Worm (Caenorhabditis elegans) whole organism, L4 larva: ENCODE data around the gene col-95.

Experiments
- F26F4.8 ChIP-seq: fragments of 200-800 bp; sonication (Bioruptor generic); conservative IDR thresholded peaks from 2 replicates; pipeline ENCODE4 v1.3.6; 2022; ENCODE audit warnings: missing genetic modification characterization, missing compliant biosample characterization
- F37D6.2 ChIP-seq: sonication (generic microtip); optimal IDR thresholded peaks from 2 replicates; lab custom pipeline; 2016; ENCODE audit warnings: mild to moderate bottlenecking, missing genetic modification characterization, missing compliant biosample characterization
- Y105C5A.15 ChIP-seq: fragments of 200-800 bp; sonication (Bioruptor generic); IDR thresholded peaks from 2 replicates; pipeline ENCODE4 v1.3.6; 2022; ENCODE audit warnings: missing genetic modification characterization, missing compliant biosample characterization
- Y75B8A.6 ChIP-seq: fragments of 200-800 bp; sonication (Bioruptor generic); IDR thresholded peaks from 2 replicates; pipeline ENCODE4 v1.3.6; 2022; ENCODE audit warnings: missing genetic modification reagents, missing genetic modification characterization, missing compliant biosample characterization
- aha-1 ChIP-seq: fragments of 150-350 bp; peaks from one replicate; lab custom pipeline; 2014; ENCODE audit warnings: missing biosample characterization, missing genetic modification characterization
- aly-2 ChIP-seq: sonication (generic microtip); optimal IDR thresholded peaks from 2 replicates; lab custom pipeline; 2018; ENCODE audit warnings: missing biosample characterization, missing genetic modification characterization
- ceh-20 ChIP-seq: fragments of 200-800 bp; sonication (Bioruptor generic); IDR thresholded peaks from 2 replicates; pipeline ENCODE4 v1.3.6; 2022; ENCODE audit warnings: missing genetic modification reagents, missing genetic modification characterization, missing compliant biosample characterization
- ceh-28 ChIP-seq: fragments of 150-350 bp; optimal IDR thresholded peaks from 2 replicates; lab custom pipeline; 2014; ENCODE audit warnings: missing biosample characterization, missing genetic modification reagents, missing genetic modification characterization
- ceh-62 ChIP-seq: sonication (generic microtip); optimal IDR thresholded peaks from 2 replicates; lab custom pipeline; 2017; ENCODE audit warnings: missing biosample characterization, missing genetic modification characterization
- ceh-82 ChIP-seq: sonication (generic microtip); optimal IDR thresholded peaks from 2 replicates; lab custom pipeline; 2017; ENCODE audit warnings: missing biosample characterization, missing genetic modification characterization
- ces-1 ChIP-seq: fragments of 150-350 bp; sonication (generic microtip); optimal IDR thresholded peaks from 4 replicates; lab custom pipeline; 2014; ENCODE audit warnings: missing biosample characterization, missing genetic modification reagents, missing genetic modification characterization
- cey-2 ChIP-seq: sonication (generic microtip); optimal IDR thresholded peaks from 3 replicates; lab custom pipeline; 2017; ENCODE audit warnings: missing genetic modification characterization, mild to moderate bottlenecking, missing compliant biosample characterization, antibody characterized with exemption, borderline replicate concordance; ENCODE audit not compliant: insufficient read depth
- ctbp-1 ChIP-seq: fragments of 200-800 bp; sonication (Bioruptor generic); IDR thresholded peaks from 2 replicates; pipeline ENCODE4 v1.3.6; 2022; ENCODE audit warnings: missing genetic modification reagents, missing genetic modification characterization, missing compliant biosample characterization
- daf-16 ChIP-seq, 3 experiments: sonication (generic microtip); optimal IDR thresholded peaks; 2 replicates each; lab custom pipeline; 2016 to 2017; ENCODE audit warnings: missing genetic modification characterization in 3 of 3, missing genetic modification reagents in 3 of 3, mild to moderate bottlenecking in 2 of 3, missing compliant biosample characterization in 2 of 3, missing biosample characterization in 1 of 3, moderate library complexity in 1 of 3
- daf-19 ChIP-seq: fragments of 200-800 bp; sonication (Bioruptor generic); conservative IDR thresholded peaks from 2 replicates; pipeline ENCODE4 v1.3.6; 2022; ENCODE audit warnings: missing genetic modification characterization, missing compliant biosample characterization
- duxl-1 ChIP-seq: sonication (generic microtip); optimal IDR thresholded peaks from 2 replicates; lab custom pipeline; 2016; ENCODE audit warnings: mild to moderate bottlenecking, missing genetic modification characterization, moderate library complexity, missing compliant biosample characterization; ENCODE audit not compliant: poor library complexity
- egl-27 ChIP-seq: sonication (generic microtip); optimal IDR thresholded peaks from 3 replicates; lab custom pipeline; 2017; ENCODE audit warnings: missing biosample characterization, missing genetic modification reagents, missing genetic modification characterization
- hlh-30 ChIP-seq: sonication (generic microtip); optimal IDR thresholded peaks from 2 replicates; lab custom pipeline; 2017; ENCODE audit warnings: antibody characterized with exemption, mild to moderate bottlenecking, missing genetic modification characterization, missing compliant biosample characterization; ENCODE audit not compliant: insufficient read depth
- lin-1 ChIP-seq: fragments of 200-800 bp; sonication (Bioruptor generic); IDR thresholded peaks from 2 replicates; pipeline ENCODE4 v1.3.6; 2022; ENCODE audit warnings: missing genetic modification reagents, missing genetic modification characterization, missing compliant biosample characterization
- lin-39 ChIP-seq: fragments of 150-350 bp; optimal IDR thresholded peaks from 2 replicates; lab custom pipeline; 2014; ENCODE audit warnings: missing biosample characterization, missing genetic modification reagents, missing genetic modification characterization
- lsy-2 ChIP-seq, 2 experiments: fragments of 150-350 bp in 1 of 2; sonication (generic microtip) in 1 of 2; optimal IDR thresholded peaks; 2 replicates each; lab custom pipeline; 2014 to 2017; ENCODE audit warnings: missing biosample characterization in 2 of 2, missing genetic modification characterization in 2 of 2
- madf-5 ChIP-seq, 2 experiments: fragments of 200-800 bp; sonication (Bioruptor generic); IDR thresholded peaks; 2 replicates each; pipeline ENCODE4 v1.3.6; 2022; ENCODE audit warnings: missing compliant biosample characterization in 2 of 2, missing genetic modification characterization in 2 of 2
- madf-9 ChIP-seq: fragments of 200-800 bp; sonication (Bioruptor generic); conservative IDR thresholded peaks from 2 replicates; pipeline ENCODE4 v1.3.6; 2022; ENCODE audit warnings: missing genetic modification reagents, missing genetic modification characterization, missing compliant biosample characterization
- mep-1 ChIP-seq: fragments of 150-350 bp; sonication (generic microtip); optimal IDR thresholded peaks from 3 replicates; lab custom pipeline; 2014; ENCODE audit warnings: missing biosample characterization, missing genetic modification characterization
- mes-2 ChIP-seq: sonication (generic microtip); optimal IDR thresholded peaks from 2 replicates; lab custom pipeline; 2016; ENCODE audit warnings: missing genotype, mild to moderate bottlenecking, missing genetic modification characterization, missing compliant biosample characterization; ENCODE audit not compliant: poor library complexity, severe bottlenecking
- mxl-2 ChIP-seq: fragments of 200-800 bp; sonication (Bioruptor generic); conservative IDR thresholded peaks from 2 replicates; pipeline ENCODE4 v1.3.6; 2022; ENCODE audit warnings: missing genetic modification reagents, missing genetic modification characterization, missing compliant biosample characterization
- mxl-3 ChIP-seq: fragments of 200-800 bp; sonication (Bioruptor generic); optimal IDR thresholded peaks from 2 replicates; lab custom pipeline; 2018; ENCODE audit warnings: mild to moderate bottlenecking, missing genetic modification characterization, missing compliant biosample characterization
- nhr-10 ChIP-seq: fragments of 150-350 bp; optimal IDR thresholded peaks from 2 replicates; lab custom pipeline; 2014; ENCODE audit warnings: missing biosample characterization, missing genetic modification characterization
- nhr-102 ChIP-seq: sonication (generic microtip); optimal IDR thresholded peaks from 2 replicates; lab custom pipeline; 2016; ENCODE audit warnings: mild to moderate bottlenecking, missing genetic modification characterization, moderate library complexity, missing compliant biosample characterization
- nhr-11 ChIP-seq: fragments of 150-350 bp; optimal IDR thresholded peaks from 2 replicates; lab custom pipeline; 2014; ENCODE audit warnings: missing biosample characterization, missing genetic modification characterization
- nhr-237 ChIP-seq: sonication (generic microtip); optimal IDR thresholded peaks from 2 replicates; lab custom pipeline; 2017; ENCODE audit warnings: missing biosample characterization, missing genetic modification characterization
- nhr-25 ChIP-seq: sonication (generic microtip); optimal IDR thresholded peaks from 2 replicates; lab custom pipeline; 2017; ENCODE audit warnings: missing genetic modification characterization, mild to moderate bottlenecking, missing compliant biosample characterization, antibody characterized with exemption, moderate library complexity, borderline replicate concordance; ENCODE audit not compliant: insufficient read depth
- nhr-28 ChIP-seq: fragments of 150-350 bp; optimal IDR thresholded peaks from 2 replicates; lab custom pipeline; 2014; ENCODE audit warnings: missing biosample characterization, missing genetic modification characterization
- nhr-48 ChIP-seq: sonication (generic microtip); optimal IDR thresholded peaks from 2 replicates; lab custom pipeline; 2016; ENCODE audit warnings: mild to moderate bottlenecking, missing genetic modification characterization, missing compliant biosample characterization
- nhr-6 ChIP-seq: fragments of 150-350 bp; optimal IDR thresholded peaks from 2 replicates; lab custom pipeline; 2014; ENCODE audit warnings: missing biosample characterization, missing genetic modification characterization
- nhr-77 ChIP-seq: fragments of 150-350 bp; optimal IDR thresholded peaks from 2 replicates; lab custom pipeline; 2014; ENCODE audit warnings: missing biosample characterization, missing genetic modification characterization
- pha-4 ChIP-seq, 2 experiments: fragments of 150-350 bp in 1 of 2; fragments of 200-800 bp in 1 of 2; sonication (Bioruptor generic) in 1 of 2; IDR thresholded peaks in 1 of 2; optimal IDR thresholded peaks in 1 of 2; 2 replicates each; pipeline versions ENCODE4 v1.3.6 to Lab custom; 2014 to 2022; ENCODE audit warnings: missing genetic modification characterization in 2 of 2, missing genetic modification reagents in 2 of 2, missing biosample characterization in 1 of 2, missing compliant biosample characterization in 1 of 2
- php-3 ChIP-seq: fragments of 200-800 bp; sonication (Bioruptor generic); IDR thresholded peaks from 2 replicates; pipeline ENCODE4 v1.3.6; 2022; ENCODE audit warnings: missing genetic modification reagents, missing genetic modification characterization, missing compliant biosample characterization
- pqm-1 ChIP-seq: sonication (generic microtip); optimal IDR thresholded peaks from 2 replicates; lab custom pipeline; 2017; ENCODE audit warnings: missing biosample characterization, missing genetic modification characterization
- saeg-2 ChIP-seq: fragments of 200-800 bp; sonication (Bioruptor generic); IDR thresholded peaks from 2 replicates; pipeline ENCODE4 v1.3.6; 2022; ENCODE audit warnings: missing genetic modification reagents, missing genetic modification characterization, missing compliant biosample characterization
- snpc-1.2 ChIP-seq: fragments of 200-800 bp; sonication (Bioruptor generic); IDR thresholded peaks from 2 replicates; pipeline ENCODE4 v1.3.6; 2022; ENCODE audit warnings: missing genetic modification reagents, missing genetic modification characterization, missing compliant biosample characterization
- spr-3 ChIP-seq: fragments of 200-800 bp; sonication (Bioruptor generic); optimal IDR thresholded peaks from 2 replicates; lab custom pipeline; 2018; ENCODE audit warnings: mild to moderate bottlenecking, missing genetic modification characterization, missing compliant biosample characterization
- unc-130 ChIP-seq: sonication (generic microtip); optimal IDR thresholded peaks from 2 replicates; lab custom pipeline; 2016; ENCODE audit warnings: missing genetic modification reagents, missing genetic modification characterization, missing compliant biosample characterization
- unc-62 ChIP-seq, 3 experiments: fragments of 150-350 bp in 1 of 3; sonication (generic microtip); optimal IDR thresholded peaks in 2 of 3; peaks in 1 of 3; 1 replicate in 1 of 3; 2 replicates in 2 of 3; lab custom pipeline; 2014 to 2017; ENCODE audit warnings: missing biosample characterization in 3 of 3, missing genetic modification characterization in 3 of 3, missing genetic modification reagents in 3 of 3, missing genotype in 1 of 3
- vab-7 ChIP-seq: fragments of 200-800 bp; sonication (Bioruptor generic); IDR thresholded peaks from 2 replicates; pipeline ENCODE4 v1.3.6; 2022; ENCODE audit warnings: missing genetic modification reagents, missing genetic modification characterization, missing compliant biosample characterization
- zfp-2 ChIP-seq: sonication (generic microtip); optimal IDR thresholded peaks from 2 replicates; lab custom pipeline; 2016; ENCODE audit warnings: mild to moderate bottlenecking, missing genetic modification characterization, missing compliant biosample characterization
- ztf-11 ChIP-seq: fragments of 150-350 bp; optimal IDR thresholded peaks from 2 replicates; lab custom pipeline; 2014; ENCODE audit warnings: missing biosample characterization, missing genetic modification characterization

col-95 gene

ce11 chrIII:11742191-11742590, 38.4 kb downstream of the col-95 start:
- no peak for TF ChIP-seq mep-1 (tag; lab: Kevin White, UChicago)
- TF ChIP-seq ces-1 (GFP tag; lab: Kevin White, UChicago), result no peak

ce11 chrIII:11746718-11747117, 42.9 kb downstream of the col-95 start, which contains the start of gene mrt-2:
Gene mrt-2 (plus strand): TSS chrIII:11746766.
- peak; percentile 44 for TF ChIP-seq hlh-30 (tag; lab: Kevin White, UChicago)
- no peak for TF ChIP-seq daf-16 (GFP tag; optimal IDR thresholded peaks at IDR 0.05; lab: Kevin White, UChicago)
- TF ChIP-seq daf-16 (tag; optimal IDR thresholded peaks at IDR 0.05; lab: Kevin White, UChicago), result peak; percentile 47
- no peak for TF ChIP-seq nhr-10 (tag; lab: Kevin White, UChicago)
- peak; percentile 99 for TF ChIP-seq mes-2
- no peak for TF ChIP-seq ceh-28 (tag; lab: Kevin White, UChicago)
- TF ChIP-seq lin-39 (tag; lab: Kevin White, UChicago), result no peak
- TF ChIP-seq mxl-2 (GFP tag; lab: Robert Waterston, UW), result no peak
- TF ChIP-seq unc-62 (GFP tag; optimal IDR thresholded peaks at IDR 0.05 in 1 of 2; lab: Kevin White, UChicago), result no peak
- TF ChIP-seq unc-62 (tag; optimal IDR thresholded peaks at IDR 0.05; lab: Kevin White, UChicago), result no peak
- 0 out of 2 replicates have a peak, but pooled peaks have one; percentile 60 for TF ChIP-seq pha-4 (GFP tag; IDR thresholded peaks at IDR 0.05; lab: Robert Waterston, UW)
- TF ChIP-seq pha-4 (tag; optimal IDR thresholded peaks at IDR 0.05; lab: Kevin White, UChicago), result peak; percentile 16
- no peak for TF ChIP-seq mxl-3
- TF ChIP-seq pqm-1, result no peak
- TF ChIP-seq nhr-25, result peak; percentile 16
- no peak for TF ChIP-seq cey-2 (tag; lab: Kevin White, UChicago)
- TF ChIP-seq vab-7 (GFP tag; lab: Robert Waterston, UW), result no peak
- TF ChIP-seq nhr-77 (tag; lab: Kevin White, UChicago), result no peak
- TF ChIP-seq madf-9 (GFP tag; lab: Robert Waterston, UW), result no peak
- no peak for TF ChIP-seq aly-2 (tag; lab: Kevin White, UChicago)
- peak; percentile 14 for TF ChIP-seq F37D6.2 (tag; lab: Kevin White, UChicago)
- TF ChIP-seq Y75B8A.6 (GFP tag; lab: Robert Waterston, UW), result no peak
- no peak for TF ChIP-seq nhr-237 (tag; lab: Kevin White, UChicago)
- TF ChIP-seq nhr-48 (tag; lab: Kevin White, UChicago), result no peak
- no peak for TF ChIP-seq aha-1 (tag; lab: Kevin White, UChicago)
- peak; percentile 24 for TF ChIP-seq nhr-28
- no peak for TF ChIP-seq daf-19 (GFP tag; lab: Robert Waterston, UW)
- no peak for TF ChIP-seq saeg-2 (GFP tag; lab: Robert Waterston, UW)
- no peak for TF ChIP-seq ztf-11 (tag; lab: Kevin White, UChicago)
- TF ChIP-seq ceh-62, result no peak
- peak; percentile 49 for TF ChIP-seq nhr-102 (tag; lab: Kevin White, UChicago)
- peak; percentile 47 for TF ChIP-seq duxl-1 (tag; lab: Kevin White, UChicago)
- no peak for TF ChIP-seq Y105C5A.15 (GFP tag; lab: Robert Waterston, UW)
- no peak for TF ChIP-seq ctbp-1
- no peak for TF ChIP-seq snpc-1.2 (GFP tag; lab: Robert Waterston, UW)
- TF ChIP-seq F26F4.8, result no peak
- TF ChIP-seq unc-130 (GFP tag; lab: Kevin White, UChicago), result peak; percentile 75
- peak; percentile 70 for TF ChIP-seq nhr-6 (tag; lab: Kevin White, UChicago)
- TF ChIP-seq lin-1 (GFP tag; lab: Robert Waterston, UW), result 0 out of 2 replicates have a peak, but pooled peaks have one; percentile 18
- TF ChIP-seq ceh-82, result no peak
- TF ChIP-seq nhr-11 (tag; lab: Kevin White, UChicago), result no peak
- 0 out of 2 replicates have a peak, but pooled peaks have one; percentile 17 for TF ChIP-seq ceh-20
- TF ChIP-seq spr-3, result no peak
- no peak for TF ChIP-seq ces-1 (GFP tag; lab: Kevin White, UChicago)
- TF ChIP-seq php-3 (GFP tag; lab: Robert Waterston, UW), result no peak
- no peak for TF ChIP-seq zfp-2
- TF ChIP-seq lsy-2 (tag; optimal IDR thresholded peaks at IDR 0.05; lab: Kevin White, UChicago), result peak in 1 of 2 experiments; percentile 83
- no peak for TF ChIP-seq egl-27 (tag; lab: Kevin White, UChicago)
- no peak for TF ChIP-seq madf-5 (GFP tag; IDR thresholded peaks at IDR 0.05; lab: Robert Waterston, UW)
